Fruit fly (Drosophila melanogaster) ovary, adult (tissue): ENCODE data around the gene Rcd7.
A peak's percentile ranks its signal among the peaks of the same experiment; 100 is the strongest.

Experiments used
- CG17801 ChIP-seq: fragments of 200-800 bp; optimal IDR thresholded peaks from 2 replicates; lab custom pipeline; 2019; ENCODE audit warnings: missing biosample characterization, mild to moderate bottlenecking, missing genetic modification characterization, moderate library complexity; ENCODE audit not compliant: partially characterized antibody

The Rcd7 gene

dm6 chr3L:19544810-19545209 is at the start of gene Rcd7, which contains the start of gene CG46435:
Rcd7 (plus strand) TSS chr3L:19545110.
CG46435 (plus strand) TSS chr3L:19545110.
- no peak for TF ChIP-seq CG17801 (GFP tag; lab: Kevin White, UChicago)

dm6 chr3L:19495991-19496588 is 48.8 kb upstream of the Rcd7 start:
- peak; percentile 43 for TF ChIP-seq CG17801 (GFP tag; lab: Kevin White, UChicago)

dm6 chr3L:19496600-19496999 is 48.3 kb upstream of the Rcd7 start:
- no peak for TF ChIP-seq CG17801 (GFP tag; lab: Kevin White, UChicago)

DNA sequence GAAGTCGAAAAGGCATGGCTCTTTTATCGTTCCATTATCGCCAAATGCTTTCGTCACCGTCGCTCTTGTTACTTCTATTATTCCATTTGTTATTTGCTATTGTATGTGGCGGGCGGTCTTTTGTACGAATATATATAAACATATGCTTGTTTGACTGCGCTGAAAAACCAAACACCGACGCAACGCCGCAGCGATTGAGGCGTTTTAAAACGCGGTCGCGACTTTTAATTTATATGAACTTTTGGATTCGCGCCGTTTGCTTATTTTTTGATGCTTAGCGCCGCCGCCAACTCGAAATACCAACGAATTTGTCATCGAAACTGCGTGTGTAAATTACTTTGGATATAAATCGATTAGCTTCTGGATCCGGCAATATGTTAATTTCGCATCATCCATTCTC is 47.8 kb upstream of the Rcd7 start:
- TF ChIP-seq CG17801 (GFP tag; lab: Kevin White, UChicago): no peak

- no peak for TF ChIP-seq CG17801 (GFP tag; lab: Kevin White, UChicago)
These were observed 47.3 kb upstream of the Rcd7 start, which contains the start of gene CG9449 for dm6 chr3L:19497623-19498022. CG9449 (minus strand) TSS chr3L:19497723.

- no peak for TF ChIP-seq CG17801 (GFP tag; lab: Kevin White, UChicago)
These were observed 45.6 kb upstream of the Rcd7 start for dm6 chr3L:19499334-19499733.

DNA sequence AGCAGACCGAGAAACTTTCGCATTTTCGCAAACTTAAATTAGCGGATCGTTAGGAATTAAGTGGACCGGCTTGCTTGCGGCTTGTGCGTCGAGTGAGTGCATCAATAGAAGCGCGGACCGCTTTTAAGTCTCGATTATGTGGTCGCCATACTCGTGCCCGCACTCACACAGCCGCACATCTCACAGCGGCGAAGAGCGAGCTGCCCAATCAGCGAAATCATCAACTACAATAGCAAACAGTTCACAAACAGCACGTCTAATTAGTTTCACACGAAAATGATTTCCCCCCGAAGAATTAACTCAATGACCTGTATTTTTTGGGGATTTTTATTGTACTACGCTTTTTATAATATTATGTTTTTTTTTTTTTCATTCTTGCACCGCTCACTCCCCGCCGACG is 44.2 kb upstream of the Rcd7 start, which contains the start of gene CG9451:
Gene CG9451, minus strand, starts transcription at position 101 of the 400 bp plus-strand sequence.
- TF ChIP-seq CG17801 (GFP tag; lab: Kevin White, UChicago): no peak

DNA sequence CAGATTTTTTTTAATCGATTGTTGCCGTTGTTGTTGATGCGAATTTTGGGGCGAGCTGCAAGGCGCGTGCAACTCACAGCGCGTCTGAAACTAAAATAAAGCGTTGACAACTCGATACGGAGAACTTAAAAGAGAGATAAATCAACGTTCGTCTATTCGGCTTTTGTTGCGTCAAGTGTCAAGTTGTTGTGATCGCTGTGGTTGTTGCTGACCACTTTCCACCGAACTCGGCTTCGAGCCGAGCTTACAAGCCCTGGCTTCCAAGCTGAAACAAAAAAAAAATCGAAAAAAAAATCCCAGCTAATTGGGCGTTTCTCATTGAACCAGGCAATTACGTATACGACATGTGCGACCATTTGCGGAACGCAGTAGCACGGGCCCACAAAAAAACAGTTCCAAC is 41.1 kb upstream of the Rcd7 start, which contains the start of gene CG9452:
Gene CG9452, minus strand, starts transcription at position 101 of the 400 bp plus-strand sequence.
- TF ChIP-seq CG17801 (GFP tag; lab: Kevin White, UChicago): no peak

dm6 chr3L:19504719-19505118 is 40.2 kb upstream of the Rcd7 start:
- no peak for TF ChIP-seq CG17801 (GFP tag; lab: Kevin White, UChicago)

DNA sequence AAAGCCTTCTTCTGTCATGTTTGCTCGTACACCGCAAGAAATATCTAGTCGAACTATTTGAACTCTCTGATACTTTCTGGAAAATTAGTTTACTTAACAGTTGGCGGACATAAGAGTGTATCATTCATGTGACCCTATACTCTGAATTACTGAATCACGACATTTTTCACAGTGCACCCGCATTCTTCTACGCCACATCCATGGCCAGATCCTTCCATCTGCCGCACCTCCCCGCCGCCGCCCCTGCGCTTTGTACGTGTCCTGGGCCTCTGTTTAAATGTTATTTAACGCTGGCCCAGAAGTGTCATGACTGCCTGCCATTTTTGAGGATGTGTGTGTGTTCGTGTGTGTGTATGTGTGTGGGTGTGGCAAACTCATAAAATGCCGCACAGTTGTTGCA is 32.2 kb upstream of the Rcd7 start:
- no peak for TF ChIP-seq CG17801 (GFP tag; lab: Kevin White, UChicago)

DNA sequence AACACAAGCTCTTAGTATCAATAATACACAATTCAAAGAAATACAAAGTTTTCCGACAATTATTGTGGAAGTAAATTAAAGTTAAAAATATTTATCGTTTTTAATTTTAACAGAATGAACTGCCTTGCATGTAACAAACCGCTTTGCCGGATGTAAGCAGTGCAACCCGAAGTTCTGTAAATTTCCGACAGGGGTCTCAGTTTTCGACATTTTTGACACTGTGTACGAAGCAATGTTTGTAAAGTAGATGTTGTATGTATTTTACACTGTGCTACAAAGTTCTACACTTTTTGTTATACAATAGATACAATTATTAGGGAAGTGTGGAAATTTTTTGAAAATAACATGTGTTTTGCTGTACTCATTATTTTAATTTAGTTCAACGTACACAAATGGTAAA is 28.4 kb upstream of the Rcd7 start:
- no peak for TF ChIP-seq CG17801 (GFP tag; lab: Kevin White, UChicago)

DNA sequence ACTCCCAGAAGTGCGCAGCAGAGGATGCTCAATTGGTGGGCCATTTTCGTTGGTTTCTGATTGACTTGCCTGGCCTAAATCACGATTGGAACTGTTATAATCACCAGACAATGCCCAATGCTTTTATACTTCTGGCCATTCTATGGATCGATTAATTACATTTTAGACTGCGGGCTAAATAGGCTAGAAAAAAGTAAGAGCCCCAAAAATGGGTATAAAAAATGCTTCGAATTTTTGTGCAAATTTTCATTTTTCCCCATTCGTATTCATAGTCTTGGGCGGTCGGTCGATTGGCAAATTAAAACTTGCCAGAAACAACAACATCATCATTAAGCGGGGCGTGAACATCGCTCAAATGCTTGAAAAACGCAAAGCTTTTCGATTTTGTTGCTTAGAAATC is 26.7 kb upstream of the Rcd7 start, which contains the start of gene Cpr76Ba:
Gene Cpr76Ba, minus strand, starts transcription at position 101 of the 400 bp plus-strand sequence.
- no peak for TF ChIP-seq CG17801 (GFP tag; lab: Kevin White, UChicago)

- no peak for TF ChIP-seq CG17801 (GFP tag; lab: Kevin White, UChicago)
These were observed 25.6 kb upstream of the Rcd7 start, which contains the start of gene Cpr76Bb for dm6 chr3L:19519349-19519748. Cpr76Bb (plus strand) TSS chr3L:19519649.

- TF ChIP-seq CG17801 (GFP tag; lab: Kevin White, UChicago): no peak
These were observed 24.3 kb upstream of the Rcd7 start, which contains the start of gene Cpr76Bc for dm6 chr3L:19520645-19521044. Cpr76Bc (plus strand) TSS chr3L:19520945.

dm6 chr3L:19521093-19521492 is 23.8 kb upstream of the Rcd7 start:
- no peak for TF ChIP-seq CG17801 (GFP tag; lab: Kevin White, UChicago)

dm6 chr3L:19524690-19525089 is 20.2 kb upstream of the Rcd7 start:
- no peak for TF ChIP-seq CG17801 (GFP tag; lab: Kevin White, UChicago)
